Fruit fly (Drosophila melanogaster) whole organism, embryonic: ENCODE data around the gene Alg9.

Source experiments
- Atf3 ChIP-seq: fragments of 200-800 bp; sonication (Bioruptor generic); optimal IDR thresholded peaks from 3 replicates; lab custom pipeline; 2016; ENCODE audit warnings: missing biosample characterization, missing genetic modification characterization
- C15 ChIP-seq: fragments of 200-800 bp; sonication (Bioruptor generic); IDR thresholded peaks from 3 replicates; pipeline ENCODE4 v1.3.6; 2022; ENCODE audit warnings: missing biosample characterization, missing genetic modification characterization
- CG10543 ChIP-seq: fragments of 200-800 bp; sonication (Bioruptor generic); optimal IDR thresholded peaks from 3 replicates; lab custom pipeline; 2017; ENCODE audit warnings: missing biosample characterization, mild to moderate bottlenecking, missing genetic modification characterization, moderate library complexity
- CG10654 ChIP-seq: fragments of 200-800 bp; sonication (Bioruptor generic); optimal IDR thresholded peaks from 2 replicates; lab custom pipeline; 2016; ENCODE audit warnings: missing biosample characterization, missing genetic modification characterization
- CG11723 ChIP-seq: fragments of 200-800 bp; sonication (Bioruptor generic); optimal IDR thresholded peaks from 2 replicates; lab custom pipeline; 2017; ENCODE audit warnings: missing biosample characterization, mild to moderate bottlenecking, missing genetic modification characterization
- CG12155 ChIP-seq: fragments of 200-800 bp; sonication (Bioruptor generic); optimal IDR thresholded peaks from 3 replicates; lab custom pipeline; 2016; ENCODE audit warnings: missing biosample characterization, missing genetic modification characterization
- CG1233 ChIP-seq: fragments of 200-800 bp; sonication (Bioruptor generic); optimal IDR thresholded peaks from 4 replicates; lab custom pipeline; 2018; ENCODE audit warnings: missing biosample characterization, mild to moderate bottlenecking, missing genetic modification characterization
- CG15514 ChIP-seq: fragments of 200-800 bp; sonication (Bioruptor generic); optimal IDR thresholded peaks from 3 replicates; lab custom pipeline; 2017; ENCODE audit warnings: missing biosample characterization, missing genetic modification characterization, mild to moderate bottlenecking, moderate library complexity, missing genetic modification reagents
- CG17328 ChIP-seq: fragments of 200-800 bp; sonication (Bioruptor generic); IDR thresholded peaks from 2 replicates; pipeline ENCODE4 v1.3.6; 2022; ENCODE audit warnings: missing biosample characterization, missing genetic modification characterization
- CG17829 ChIP-seq: fragments of 200-800 bp; optimal IDR thresholded peaks from 2 replicates; lab custom pipeline; 2019; ENCODE audit warnings: missing biosample characterization, mild to moderate bottlenecking, missing genetic modification characterization, moderate library complexity
- CG18476 ChIP-seq: fragments of 200-800 bp; sonication (Bioruptor generic); optimal IDR thresholded peaks from 2 replicates; lab custom pipeline; 2016; ENCODE audit warnings: missing biosample characterization, mild to moderate bottlenecking, missing genetic modification characterization
- CG30020 ChIP-seq: fragments of 200-800 bp; optimal IDR thresholded peaks from 2 replicates; lab custom pipeline; 2019; ENCODE audit warnings: missing biosample characterization, mild to moderate bottlenecking, missing genetic modification characterization, moderate library complexity
- CG3163 ChIP-seq: fragments of 200-800 bp; sonication (Bioruptor generic); optimal IDR thresholded peaks from 3 replicates; lab custom pipeline; 2016; ENCODE audit warnings: missing biosample characterization, missing genetic modification characterization
- CG3407 ChIP-seq: fragments of 200-800 bp; sonication (Bioruptor generic); optimal IDR thresholded peaks from 2 replicates; lab custom pipeline; 2018; ENCODE audit warnings: missing biosample characterization, mild to moderate bottlenecking, missing genetic modification characterization
- CG4854 ChIP-seq: fragments of 200-800 bp; sonication (Bioruptor generic); optimal IDR thresholded peaks from 2 replicates; lab custom pipeline; 2016; ENCODE audit warnings: missing biosample characterization, missing genetic modification characterization, inconsistent platforms
- CG6791 ChIP-seq: fragments of 200-800 bp; sonication (Bioruptor generic); IDR thresholded peaks from 3 replicates; pipeline ENCODE4 v1.3.6; 2022; ENCODE audit warnings: missing biosample characterization, missing genetic modification characterization; ENCODE audit not compliant: partially characterized antibody
- CG7556 ChIP-seq: fragments of 200-800 bp; sonication (Bioruptor generic); optimal IDR thresholded peaks from 2 replicates; lab custom pipeline; 2017; ENCODE audit warnings: missing biosample characterization, mild to moderate bottlenecking, missing genetic modification characterization
- CG7963 ChIP-seq: fragments of 200-800 bp; sonication (Bioruptor generic); IDR thresholded peaks from 3 replicates; pipeline ENCODE4 v1.3.6; 2022; ENCODE audit warnings: missing biosample characterization, missing genetic modification characterization; ENCODE audit not compliant: partially characterized antibody
- CG7987 ChIP-seq: fragments of 200-800 bp; sonication (Bioruptor generic); optimal IDR thresholded peaks from 2 replicates; lab custom pipeline; 2018; ENCODE audit warnings: missing biosample characterization, mild to moderate bottlenecking, missing genetic modification characterization, moderate library complexity
- CG9609 ChIP-seq: fragments of 200-800 bp; sonication (Bioruptor generic); optimal IDR thresholded peaks from 3 replicates; lab custom pipeline; 2016; ENCODE audit warnings: missing biosample characterization, missing genetic modification characterization
- Deaf1 ChIP-seq: fragments of 200-800 bp; optimal IDR thresholded peaks from 3 replicates; lab custom pipeline; 2019; ENCODE audit warnings: missing biosample characterization, mild to moderate bottlenecking, missing genetic modification characterization, moderate library complexity
- Dip3 ChIP-seq: fragments of 200-800 bp; sonication (Bioruptor generic); optimal IDR thresholded peaks from 3 replicates; lab custom pipeline; 2016; ENCODE audit warnings: missing biosample characterization, missing genetic modification characterization
- Ets97D ChIP-seq: fragments of 200-800 bp; sonication (Bioruptor generic); optimal IDR thresholded peaks from 3 replicates; lab custom pipeline; 2016; ENCODE audit warnings: missing biosample characterization, missing genetic modification characterization
- Hand ChIP-seq: fragments of 200-800 bp; sonication (Bioruptor generic); optimal IDR thresholded peaks from 2 replicates; lab custom pipeline; 2017; ENCODE audit warnings: mild to moderate bottlenecking, missing biosample characterization, missing genetic modification reagents, missing genetic modification characterization
- Hmr ChIP-seq: fragments of 200-800 bp; sonication (Bioruptor generic); optimal IDR thresholded peaks from 3 replicates; lab custom pipeline; 2017; ENCODE audit warnings: mild to moderate bottlenecking, missing biosample characterization, missing genetic modification reagents, missing genetic modification characterization
- Hr51 ChIP-seq, 2 experiments: fragments of 200-800 bp; sonication (Bioruptor generic); optimal IDR thresholded peaks; 2 replicates in 1 of 2; 3 replicates in 1 of 2; lab custom pipeline; 2016 to 2018; ENCODE audit warnings: missing biosample characterization in 2 of 2, missing genetic modification characterization in 2 of 2, mild to moderate bottlenecking in 1 of 2, moderate library complexity in 1 of 2
- Rfx ChIP-seq: fragments of 200-800 bp; sonication (Bioruptor generic); IDR thresholded peaks from 2 replicates; pipeline ENCODE4 v1.3.6; 2022; ENCODE audit warnings: missing biosample characterization, missing genetic modification characterization
- Taf1 ChIP-seq: fragments of 200-800 bp; sonication (Bioruptor generic); IDR thresholded peaks from 2 replicates; pipeline ENCODE4 v1.3.6; 2022; ENCODE audit warnings: missing biosample characterization, missing genetic modification characterization
- bsh ChIP-seq, 2 experiments: fragments of 200-800 bp; sonication (Bioruptor generic); optimal IDR thresholded peaks; 2 replicates each; lab custom pipeline; 2017 to 2018; ENCODE audit warnings: mild to moderate bottlenecking in 2 of 2, missing biosample characterization in 2 of 2, missing genetic modification characterization in 2 of 2, moderate library complexity in 1 of 2
- chif ChIP-seq, 2 experiments: fragments of 200-800 bp; sonication (Bioruptor generic); optimal IDR thresholded peaks; 3 replicates each; lab custom pipeline; 2016; ENCODE audit warnings: missing biosample characterization in 2 of 2, missing genetic modification characterization in 2 of 2
- crol ChIP-seq: fragments of 200-800 bp; sonication (Bioruptor generic); IDR thresholded peaks from 2 replicates; pipeline ENCODE4 v1.3.6; 2022; ENCODE audit warnings: missing biosample characterization, missing genetic modification characterization
- crp ChIP-seq, 2 experiments: fragments of 200-800 bp; sonication (Bioruptor generic); optimal IDR thresholded peaks; 2 replicates in 1 of 2; 3 replicates in 1 of 2; lab custom pipeline; 2017; ENCODE audit warnings: missing biosample characterization in 2 of 2, missing genetic modification characterization in 2 of 2, mild to moderate bottlenecking in 1 of 2, moderate library complexity in 1 of 2
- dysf ChIP-seq: fragments of 200-800 bp; sonication (Bioruptor generic); IDR thresholded peaks from 3 replicates; pipeline ENCODE4 v1.3.6; 2022; ENCODE audit warnings: missing biosample characterization, missing genetic modification characterization
- gce ChIP-seq: fragments of 200-800 bp; sonication (Bioruptor generic); IDR thresholded peaks from 3 replicates; pipeline ENCODE4 v1.3.6; 2022; ENCODE audit warnings: missing biosample characterization, missing genetic modification characterization
- gcm2 ChIP-seq: fragments of 200-800 bp; sonication (Bioruptor generic); optimal IDR thresholded peaks from 2 replicates; lab custom pipeline; 2016; ENCODE audit warnings: missing biosample characterization, missing genetic modification characterization
- hkb ChIP-seq, 2 experiments: fragments of 200-800 bp in 1 of 2; fragments of >200 bp in 1 of 2; sonication (Bioruptor generic) in 1 of 2; IDR thresholded peaks in 1 of 2; optimal IDR thresholded peaks in 1 of 2; 2 replicates each; pipeline versions ENCODE4 v1.3.6 to Lab custom; 2017 to 2022; ENCODE audit warnings: missing biosample characterization in 1 of 2, missing genetic modification characterization in 1 of 2
- ind ChIP-seq: fragments of 200-800 bp; sonication (Bioruptor generic); optimal IDR thresholded peaks from 3 replicates; lab custom pipeline; 2016; ENCODE audit warnings: missing biosample characterization, missing genetic modification characterization
- onecut ChIP-seq: fragments of 200-800 bp; sonication (Bioruptor generic); IDR thresholded peaks from 2 replicates; pipeline ENCODE4 v1.3.6; 2022; ENCODE audit warnings: missing biosample characterization, missing genetic modification characterization
- peb ChIP-seq: fragments of 200-800 bp; sonication (Bioruptor generic); IDR thresholded peaks from 2 replicates; pipeline ENCODE4 v1.3.6; 2022; ENCODE audit warnings: missing biosample characterization, missing genetic modification characterization
- pzg ChIP-seq: fragments of 200-800 bp; sonication (Bioruptor generic); optimal IDR thresholded peaks from 3 replicates; lab custom pipeline; 2018; ENCODE audit warnings: missing biosample characterization, mild to moderate bottlenecking, missing genetic modification characterization, moderate library complexity
- sc ChIP-seq, 3 experiments: fragments of >200 bp in 2 of 3; fragments of 200-800 bp in 1 of 3; sonication (Bioruptor generic) in 1 of 3; optimal IDR thresholded peaks; 2 replicates in 2 of 3; 3 replicates in 1 of 3; lab custom pipeline; 2017; ENCODE audit warnings: mild to moderate bottlenecking in 1 of 3, missing biosample characterization in 1 of 3, missing genetic modification characterization in 1 of 3, missing genetic modification reagents in 1 of 3
- sisA ChIP-seq: fragments of 200-800 bp; sonication (Bioruptor generic); IDR thresholded peaks from 2 replicates; pipeline ENCODE4 v1.3.6; 2022; ENCODE audit warnings: missing biosample characterization, missing genetic modification characterization
- so ChIP-seq: fragments of 200-800 bp; sonication (Bioruptor generic); IDR thresholded peaks from 3 replicates; pipeline ENCODE4 v1.3.6; 2022; ENCODE audit warnings: missing biosample characterization, missing genetic modification characterization
- tgo ChIP-seq: fragments of 200-800 bp; sonication (Bioruptor generic); IDR thresholded peaks from 3 replicates; pipeline ENCODE4 v1.3.6; 2022; ENCODE audit warnings: missing biosample characterization, missing genetic modification characterization
- unpg ChIP-seq: fragments of 200-800 bp; sonication (Bioruptor generic); optimal IDR thresholded peaks from 3 replicates; lab custom pipeline; 2018; ENCODE audit warnings: missing biosample characterization, mild to moderate bottlenecking, missing genetic modification characterization, moderate library complexity
- usp ChIP-seq: fragments of >200 bp; optimal IDR thresholded peaks from 2 replicates; lab custom pipeline; 2017; ENCODE audit warnings: missing biosample characterization, missing genetic modification characterization
- vfl ChIP-seq: fragments of 200-800 bp; sonication (Bioruptor generic); optimal IDR thresholded peaks from 2 replicates; lab custom pipeline; 2016; ENCODE audit warnings: missing biosample characterization, missing genetic modification characterization
- zen2 ChIP-seq: fragments of 200-800 bp; sonication (Bioruptor generic); IDR thresholded peaks from 3 replicates; pipeline ENCODE4 v1.3.6; 2022; ENCODE audit warnings: missing biosample characterization, missing genetic modification characterization; ENCODE audit not compliant: partially characterized antibody

The Alg9 gene

DNA sequence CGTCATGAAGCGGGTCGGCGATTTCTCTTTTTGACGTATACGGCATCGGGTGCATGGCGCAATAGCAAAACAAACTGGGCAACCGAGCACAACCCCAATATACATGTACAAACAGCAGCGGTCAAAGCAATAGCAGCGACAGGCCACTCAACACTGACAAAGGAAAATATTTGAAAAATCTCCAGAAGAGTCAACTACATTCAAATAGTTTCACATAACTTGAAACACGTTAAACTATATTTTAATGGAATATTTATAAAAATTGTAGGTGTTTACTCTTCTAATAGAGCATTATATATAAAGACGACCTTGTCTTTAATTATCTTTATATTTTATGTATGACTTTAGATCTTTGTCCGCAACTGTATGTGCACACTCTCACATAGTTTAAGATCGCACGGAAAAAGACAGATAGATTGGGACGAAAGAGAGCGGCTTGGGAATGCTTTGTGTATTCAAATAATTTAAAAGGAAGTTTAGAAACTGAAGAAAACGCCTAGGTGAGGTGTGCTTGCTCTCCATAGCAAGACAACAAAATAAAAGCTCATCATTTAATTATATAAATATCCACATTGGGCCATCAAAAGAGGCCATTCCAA lies 13.9 kb upstream of the Alg9 start (continued):
- TF ChIP-seq vfl (GFP tag; lab: Kevin White, UChicago) (peak; percentile 10), Deaf1 (tag; lab: Kevin White, UChicago) (peak; percentile 49), CG6791 (GFP tag; lab: Robert Waterston, UW) (no peak), crp (GFP tag; optimal IDR thresholded peaks at IDR 0.05; lab: Kevin White, UChicago) (peak in 1 of 2 experiments; percentile 19), Hand (no peak), CG3407 (GFP tag; lab: Kevin White, UChicago) (peak; percentile 63), sc (optimal IDR thresholded peaks at IDR 0.05; lab: Kevin White, UChicago) (no peak), sc (GFP tag; optimal IDR thresholded peaks at IDR 0.05; lab: Kevin White, UChicago) (peak; percentile 51), CG7556 (GFP tag; lab: Kevin White, UChicago) (peak; percentile 74), chif (GFP tag; optimal IDR thresholded peaks at IDR 0.05; lab: Kevin White, UChicago) (peak in 1 of 2 experiments; percentile 56), gce (peak; percentile 60; the same call in 1 of the 3 replicates), tgo (GFP tag; lab: Robert Waterston, UW) (peak; percentile 79), Rfx (GFP tag; lab: Robert Waterston, UW) (peak; percentile 66), unpg (peak; percentile 86), Hmr (GFP tag; lab: Kevin White, UChicago) (peak; percentile 74), gcm2 (peak; percentile 41), sisA (GFP tag; lab: Robert Waterston, UW) (peak; percentile 69), usp (GFP tag; lab: Kevin White, UChicago) (no peak), CG18476 (GFP tag; lab: Kevin White, UChicago) (peak; percentile 65), zen2 (GFP tag; lab: Robert Waterston, UW) (no peak), CG15514 (GFP tag; lab: Kevin White, UChicago) (peak; percentile 42), Dip3 (peak; percentile 3), onecut (GFP tag; lab: Robert Waterston, UW) (peak; percentile 68), CG12155 (GFP tag; lab: Kevin White, UChicago) (peak; percentile 55), CG11723 (GFP tag; lab: Kevin White, UChicago) (peak; percentile 61), CG17829 (peak; percentile 82), so (peak; percentile 76; the same call in 1 of the 3 replicates), Taf1 (GFP tag; lab: Robert Waterston, UW) (0 out of 2 replicates have a peak, but pooled peaks have one; percentile 16), peb (GFP tag; lab: Robert Waterston, UW) (peak; percentile 53), hkb (optimal IDR thresholded peaks at IDR 0.05; lab: Kevin White, UChicago) (no peak), hkb (GFP tag; IDR thresholded peaks at IDR 0.05; lab: Robert Waterston, UW) (peak; percentile 83), CG9609 (GFP tag; lab: Kevin White, UChicago) (no peak), crol (GFP tag; lab: Robert Waterston, UW) (0 out of 2 replicates have a peak, but pooled peaks have one; percentile 6), C15 (GFP tag; lab: Robert Waterston, UW) (no peak), CG10543 (GFP tag; lab: Kevin White, UChicago) (peak; percentile 18), CG7987 (peak; percentile 16), CG30020 (no peak), ind (peak; percentile 59), dysf (GFP tag; lab: Robert Waterston, UW) (peak; percentile 84), Hr51 (GFP tag; optimal IDR thresholded peaks at IDR 0.05; lab: Kevin White, UChicago) (peak; percentile 34 to 89), CG7963 (GFP tag; lab: Robert Waterston, UW) (no peak), bsh (GFP tag; optimal IDR thresholded peaks at IDR 0.05; lab: Kevin White, UChicago) (peak; percentile 75 to 82), CG1233 (GFP tag; lab: Kevin White, UChicago) (peak; percentile 69), Atf3 (no peak), CG3163 (GFP tag; lab: Kevin White, UChicago) (peak; percentile 1), CG17328 (GFP tag; lab: Robert Waterston, UW) (peak; percentile 70), CG4854 (GFP tag; lab: Kevin White, UChicago) (peak; percentile 24), Ets97D (GFP tag; lab: Kevin White, UChicago) (no peak), pzg (GFP tag; lab: Kevin White, UChicago) (no peak), CG10654 (GFP tag; lab: Kevin White, UChicago) (peak; percentile 41)
